Worm (Caenorhabditis elegans) whole organism, L3 larva: ENCODE measurements around the gene exos-2.

ENCODE experiments used
- ceh-28 ChIP-seq: fragments of 150-350 bp; optimal IDR thresholded peaks from 2 replicates; lab custom pipeline; 2014; ENCODE audit warnings: missing biosample characterization, missing genetic modification reagents, missing genetic modification characterization
- elt-1 ChIP-seq: fragments of 150-350 bp; optimal IDR thresholded peaks from 2 replicates; lab custom pipeline; 2014; ENCODE audit warnings: missing biosample characterization, missing genetic modification characterization
- nhr-25 ChIP-seq: sonication (generic microtip); optimal IDR thresholded peaks from 2 replicates; lab custom pipeline; 2017; ENCODE audit warnings: missing biosample characterization, missing genetic modification characterization
- nhr-28 ChIP-seq: fragments of 150-350 bp; optimal IDR thresholded peaks from 2 replicates; lab custom pipeline; 2014; ENCODE audit warnings: missing biosample characterization, missing genetic modification characterization
- nhr-43 ChIP-seq: sonication (generic microtip); optimal IDR thresholded peaks from 2 replicates; lab custom pipeline; 2016; ENCODE audit warnings: mild to moderate bottlenecking, missing genetic modification characterization, missing compliant biosample characterization; ENCODE audit not compliant: poor library complexity, severe bottlenecking
- nhr-76 ChIP-seq: fragments of 150-350 bp; sonication (generic microtip); optimal IDR thresholded peaks from 5 replicates; lab custom pipeline; 2014; ENCODE audit warnings: missing biosample characterization, missing genetic modification characterization
- nhr-77 ChIP-seq: fragments of 150-350 bp; optimal IDR thresholded peaks from 2 replicates; lab custom pipeline; 2014; ENCODE audit warnings: missing biosample characterization, missing genetic modification characterization
- snpc-4 ChIP-seq: fragments of 150-350 bp; optimal IDR thresholded peaks from 2 replicates; lab custom pipeline; 2014; ENCODE audit warnings: missing biosample characterization, missing genetic modification characterization

DNA sequence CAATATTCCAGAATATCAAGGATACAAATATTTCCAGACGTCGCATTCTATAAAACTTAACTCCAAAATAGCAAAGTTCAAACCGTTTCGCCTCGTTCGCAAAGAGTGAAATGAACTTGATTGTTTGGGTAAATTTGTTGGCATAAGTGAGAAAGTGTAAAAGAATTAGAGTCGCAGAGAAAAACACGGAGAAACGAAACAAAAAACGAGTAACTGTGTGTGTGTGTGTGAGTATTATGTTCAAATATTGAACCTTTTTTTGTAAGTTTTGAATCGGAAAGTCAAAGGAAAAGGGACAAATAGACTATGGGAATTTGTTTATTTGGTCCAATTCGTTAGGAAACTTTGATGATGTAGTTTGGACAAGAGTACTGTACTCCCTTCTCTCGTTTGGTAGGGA lies 16.3 kb downstream of the exos-2 start, which contains the start of gene acp-7:
- TF ChIP-seq nhr-25 (tag; lab: Kevin White, UChicago) (no peak), nhr-76 (tag; lab: Kevin White, UChicago) (no peak), nhr-77 (tag; lab: Kevin White, UChicago) (no peak), snpc-4 (tag; lab: Kevin White, UChicago) (no peak), elt-1 (tag; lab: Kevin White, UChicago) (no peak), nhr-28 (tag; lab: Kevin White, UChicago) (no peak), nhr-43 (tag; lab: Kevin White, UChicago) (no peak), ceh-28 (no peak)
